Fruit fly (Drosophila melanogaster) whole organism, embryonic: ENCODE data around the gene Nmt.

Source experiments
- Atf-2 ChIP-seq: fragments of 200-800 bp; sonication (Bioruptor generic); optimal IDR thresholded peaks from 2 replicates; lab custom pipeline; 2016; ENCODE audit warnings: missing biosample characterization, missing genetic modification characterization
- Atf3 ChIP-seq: fragments of 200-800 bp; sonication (Bioruptor generic); optimal IDR thresholded peaks from 3 replicates; lab custom pipeline; 2016; ENCODE audit warnings: missing biosample characterization, missing genetic modification characterization
- C15 ChIP-seq: fragments of 200-800 bp; sonication (Bioruptor generic); IDR thresholded peaks from 3 replicates; pipeline ENCODE4 v1.3.6; 2022; ENCODE audit warnings: missing biosample characterization, missing genetic modification characterization
- CG11093 ChIP-seq: fragments of 200-800 bp; sonication (Bioruptor generic); IDR thresholded peaks from 3 replicates; pipeline ENCODE4 v1.3.6; 2022; ENCODE audit warnings: missing biosample characterization, missing genetic modification characterization
- CG11398 ChIP-seq: fragments of 200-800 bp; sonication (Bioruptor generic); optimal IDR thresholded peaks from 2 replicates; lab custom pipeline; 2016; ENCODE audit warnings: missing biosample characterization, missing genetic modification characterization
- CG13123 ChIP-seq: fragments of 200-800 bp; sonication (Bioruptor generic); optimal IDR thresholded peaks from 2 replicates; lab custom pipeline; 2016; ENCODE audit warnings: missing biosample characterization, missing genetic modification characterization
- CG15696 ChIP-seq: fragments of 200-800 bp; sonication (Bioruptor generic); optimal IDR thresholded peaks from 2 replicates; lab custom pipeline; 2019; ENCODE audit warnings: missing biosample characterization, mild to moderate bottlenecking, missing genetic modification characterization, moderate library complexity
- CG16815 ChIP-seq: fragments of 200-800 bp; sonication (Bioruptor generic); optimal IDR thresholded peaks from 3 replicates; lab custom pipeline; 2017; ENCODE audit warnings: missing biosample characterization, mild to moderate bottlenecking, missing genetic modification characterization
- CG17829 ChIP-seq: fragments of 200-800 bp; optimal IDR thresholded peaks from 2 replicates; lab custom pipeline; 2019; ENCODE audit warnings: missing biosample characterization, mild to moderate bottlenecking, missing genetic modification characterization, moderate library complexity
- CG2199 ChIP-seq: fragments of 200-800 bp; sonication (Bioruptor generic); IDR thresholded peaks from 3 replicates; pipeline ENCODE4 v1.3.6; 2022; ENCODE audit warnings: missing biosample characterization, missing genetic modification characterization
- CG30431 ChIP-seq: fragments of 200-800 bp; sonication (Bioruptor generic); optimal IDR thresholded peaks from 2 replicates; lab custom pipeline; 2017; ENCODE audit warnings: missing biosample characterization, missing genetic modification characterization
- CG34376 ChIP-seq: fragments of 200-800 bp; sonication (Bioruptor generic); optimal IDR thresholded peaks from 2 replicates; lab custom pipeline; 2018; ENCODE audit warnings: missing biosample characterization, mild to moderate bottlenecking, missing genetic modification characterization
- CG34422 ChIP-seq: fragments of 200-800 bp; sonication (Bioruptor generic); IDR thresholded peaks from 3 replicates; pipeline ENCODE4 v1.3.6; 2022; ENCODE audit warnings: missing biosample characterization, missing genetic modification characterization
- CG42726 ChIP-seq: fragments of 200-800 bp; sonication (Bioruptor generic); IDR thresholded peaks from 2 replicates; pipeline ENCODE4 v1.3.6; 2022; ENCODE audit warnings: missing biosample characterization, missing genetic modification characterization; ENCODE audit not compliant: partially characterized antibody
- CG4707 ChIP-seq: fragments of 200-800 bp; sonication (Bioruptor generic); optimal IDR thresholded peaks from 2 replicates; lab custom pipeline; 2018; ENCODE audit warnings: missing biosample characterization, mild to moderate bottlenecking, missing genetic modification characterization, moderate library complexity
- CG6765 ChIP-seq: fragments of 200-800 bp; sonication (Bioruptor generic); optimal IDR thresholded peaks from 3 replicates; lab custom pipeline; 2017; ENCODE audit warnings: missing biosample characterization, mild to moderate bottlenecking, missing genetic modification characterization
- CG7745 ChIP-seq: fragments of 200-800 bp; sonication (Bioruptor generic); optimal IDR thresholded peaks from 2 replicates; lab custom pipeline; 2018; ENCODE audit warnings: missing biosample characterization, mild to moderate bottlenecking, missing genetic modification characterization, moderate library complexity
- CkIIα-i1 ChIP-seq: fragments of 200-800 bp; sonication (Bioruptor generic); IDR thresholded peaks from 2 replicates; pipeline ENCODE4 v1.3.6; 2022; ENCODE audit warnings: missing biosample characterization, missing genetic modification characterization
- Deaf1 ChIP-seq: fragments of 200-800 bp; optimal IDR thresholded peaks from 3 replicates; lab custom pipeline; 2019; ENCODE audit warnings: missing biosample characterization, mild to moderate bottlenecking, missing genetic modification characterization, moderate library complexity
- Dfd ChIP-seq, 2 experiments: fragments of >200 bp; optimal IDR thresholded peaks; 2 replicates each; lab custom pipeline; 2017; ENCODE audit warnings: missing biosample characterization in 2 of 2, missing genetic modification characterization in 2 of 2
- Doc2 ChIP-seq: fragments of 200-800 bp; sonication (Bioruptor generic); IDR thresholded peaks from 2 replicates; pipeline ENCODE4 v1.3.6; 2022; ENCODE audit warnings: missing biosample characterization, missing genetic modification characterization
- Ets97D ChIP-seq: fragments of 200-800 bp; sonication (Bioruptor generic); optimal IDR thresholded peaks from 3 replicates; lab custom pipeline; 2016; ENCODE audit warnings: missing biosample characterization, missing genetic modification characterization
- GATAe ChIP-seq: fragments of 200-800 bp; sonication (Bioruptor generic); conservative IDR thresholded peaks from 2 replicates; pipeline ENCODE4 v1.3.6; 2022; ENCODE audit warnings: missing biosample characterization, missing genetic modification characterization
- Lim3 ChIP-seq: fragments of 200-800 bp; sonication (Bioruptor generic); IDR thresholded peaks from 2 replicates; pipeline ENCODE4 v1.3.6; 2022; ENCODE audit warnings: missing biosample characterization, missing genetic modification characterization
- Med ChIP-seq: fragments of 200-800 bp; sonication (Bioruptor generic); peaks from one replicate; lab custom pipeline; 2016; ENCODE audit warnings: missing biosample characterization, missing genetic modification characterization, mild to moderate bottlenecking, inconsistent platforms, moderate library complexity
- Sin3A ChIP-seq: fragments of >200 bp; optimal IDR thresholded peaks from 2 replicates; lab custom pipeline; 2018
- Sry-δ ChIP-seq: fragments of 200-800 bp; sonication (Bioruptor generic); optimal IDR thresholded peaks from 2 replicates; lab custom pipeline; 2016; ENCODE audit warnings: missing biosample characterization, missing genetic modification characterization
- Usf ChIP-seq: fragments of 200-800 bp; sonication (Bioruptor generic); optimal IDR thresholded peaks from 2 replicates; lab custom pipeline; 2017; ENCODE audit warnings: missing genotype, missing biosample characterization, missing genetic modification characterization
- ab ChIP-seq: fragments of 200-800 bp; sonication (Bioruptor generic); optimal IDR thresholded peaks from 2 replicates; lab custom pipeline; 2016; ENCODE audit warnings: missing biosample characterization, missing genetic modification characterization
- bsh ChIP-seq, 2 experiments: fragments of 200-800 bp; sonication (Bioruptor generic); optimal IDR thresholded peaks; 2 replicates each; lab custom pipeline; 2017 to 2018; ENCODE audit warnings: mild to moderate bottlenecking in 2 of 2, missing biosample characterization in 2 of 2, missing genetic modification characterization in 2 of 2, moderate library complexity in 1 of 2
- chinmo ChIP-seq: fragments of 200-800 bp; sonication (Bioruptor generic); IDR thresholded peaks from 4 replicates; pipeline ENCODE4 v1.3.6; 2022; ENCODE audit warnings: missing biosample characterization, missing genetic modification characterization; ENCODE audit not compliant: partially characterized antibody
- dpn ChIP-seq, 2 experiments: fragments of 200-800 bp; sonication (Bioruptor generic); optimal IDR thresholded peaks; 3 replicates each; lab custom pipeline; 2016; ENCODE audit warnings: missing biosample characterization in 2 of 2, missing genetic modification characterization in 2 of 2
- eve ChIP-seq, 2 experiments: fragments of >200 bp; optimal IDR thresholded peaks; 2 replicates each; lab custom pipeline; 2017; ENCODE audit warnings: missing biosample characterization in 2 of 2, missing genetic modification characterization in 2 of 2
- fd64A ChIP-seq: fragments of 200-800 bp; sonication (Bioruptor generic); optimal IDR thresholded peaks from 3 replicates; lab custom pipeline; 2018; ENCODE audit warnings: missing biosample characterization, mild to moderate bottlenecking, missing genetic modification characterization
- ham ChIP-seq: fragments of 200-800 bp; sonication (Bioruptor generic); IDR thresholded peaks from 2 replicates; pipeline ENCODE4 v1.3.6; 2022; ENCODE audit warnings: missing biosample characterization, missing genetic modification characterization
- jigr1 ChIP-seq: fragments of 200-800 bp; sonication (Bioruptor generic); IDR thresholded peaks from 3 replicates; pipeline ENCODE4 v1.3.6; 2022; ENCODE audit warnings: missing biosample characterization, missing genetic modification characterization
- kah ChIP-seq: fragments of 200-800 bp; sonication (Bioruptor generic); optimal IDR thresholded peaks from 2 replicates; lab custom pipeline; 2018; ENCODE audit warnings: missing biosample characterization, mild to moderate bottlenecking, missing genetic modification characterization
- kay ChIP-seq: fragments of 200-800 bp; sonication (Bioruptor generic); optimal IDR thresholded peaks from 2 replicates; lab custom pipeline; 2016; ENCODE audit warnings: missing biosample characterization, missing genetic modification characterization
- knrl ChIP-seq: fragments of 200-800 bp; sonication (Bioruptor generic); IDR thresholded peaks from 3 replicates; pipeline ENCODE4 v1.3.6; 2022; ENCODE audit warnings: missing biosample characterization, missing genetic modification characterization; ENCODE audit not compliant: partially characterized antibody
- salm ChIP-seq: fragments of 200-800 bp; sonication (Bioruptor generic); optimal IDR thresholded peaks from 2 replicates; lab custom pipeline; 2018; ENCODE audit warnings: missing biosample characterization, mild to moderate bottlenecking, missing genetic modification characterization
- sd ChIP-seq: fragments of 200-800 bp; sonication (Bioruptor generic); optimal IDR thresholded peaks from 3 replicates; lab custom pipeline; 2018; ENCODE audit warnings: missing biosample characterization, mild to moderate bottlenecking, missing genetic modification characterization, moderate library complexity
- shn ChIP-seq: fragments of 200-800 bp; sonication (Bioruptor generic); optimal IDR thresholded peaks from 3 replicates; lab custom pipeline; 2016; ENCODE audit warnings: missing biosample characterization, missing genetic modification characterization
- sisA ChIP-seq: fragments of 200-800 bp; sonication (Bioruptor generic); IDR thresholded peaks from 2 replicates; pipeline ENCODE4 v1.3.6; 2022; ENCODE audit warnings: missing biosample characterization, missing genetic modification characterization
- sna ChIP-seq: fragments of 200-800 bp; sonication (Bioruptor generic); IDR thresholded peaks from 2 replicates; pipeline ENCODE4 v1.3.6; 2022; ENCODE audit warnings: missing biosample characterization, missing genetic modification characterization; ENCODE audit not compliant: partially characterized antibody
- sob ChIP-seq: fragments of 200-800 bp; sonication (Bioruptor generic); IDR thresholded peaks from 2 replicates; pipeline ENCODE4 v1.3.6; 2022; ENCODE audit warnings: missing biosample characterization, missing genetic modification characterization
- tap ChIP-seq: fragments of 200-800 bp; optimal IDR thresholded peaks from 3 replicates; lab custom pipeline; 2019; ENCODE audit warnings: missing biosample characterization, mild to moderate bottlenecking, missing genetic modification characterization, moderate library complexity
- tll ChIP-seq, 2 experiments: fragments of 200-800 bp in 1 of 2; fragments of >200 bp in 1 of 2; sonication (Bioruptor generic) in 1 of 2; optimal IDR thresholded peaks; 2 replicates each; lab custom pipeline; 2017 to 2019; ENCODE audit warnings: missing biosample characterization in 2 of 2, missing genetic modification characterization in 2 of 2, mild to moderate bottlenecking in 1 of 2, moderate library complexity in 1 of 2
- vnd ChIP-seq: fragments of 200-800 bp; sonication (Bioruptor generic); IDR thresholded peaks from 3 replicates; pipeline ENCODE4 v1.3.6; 2022; ENCODE audit warnings: missing biosample characterization, missing genetic modification characterization; ENCODE audit not compliant: partially characterized antibody

The Nmt gene

DNA sequence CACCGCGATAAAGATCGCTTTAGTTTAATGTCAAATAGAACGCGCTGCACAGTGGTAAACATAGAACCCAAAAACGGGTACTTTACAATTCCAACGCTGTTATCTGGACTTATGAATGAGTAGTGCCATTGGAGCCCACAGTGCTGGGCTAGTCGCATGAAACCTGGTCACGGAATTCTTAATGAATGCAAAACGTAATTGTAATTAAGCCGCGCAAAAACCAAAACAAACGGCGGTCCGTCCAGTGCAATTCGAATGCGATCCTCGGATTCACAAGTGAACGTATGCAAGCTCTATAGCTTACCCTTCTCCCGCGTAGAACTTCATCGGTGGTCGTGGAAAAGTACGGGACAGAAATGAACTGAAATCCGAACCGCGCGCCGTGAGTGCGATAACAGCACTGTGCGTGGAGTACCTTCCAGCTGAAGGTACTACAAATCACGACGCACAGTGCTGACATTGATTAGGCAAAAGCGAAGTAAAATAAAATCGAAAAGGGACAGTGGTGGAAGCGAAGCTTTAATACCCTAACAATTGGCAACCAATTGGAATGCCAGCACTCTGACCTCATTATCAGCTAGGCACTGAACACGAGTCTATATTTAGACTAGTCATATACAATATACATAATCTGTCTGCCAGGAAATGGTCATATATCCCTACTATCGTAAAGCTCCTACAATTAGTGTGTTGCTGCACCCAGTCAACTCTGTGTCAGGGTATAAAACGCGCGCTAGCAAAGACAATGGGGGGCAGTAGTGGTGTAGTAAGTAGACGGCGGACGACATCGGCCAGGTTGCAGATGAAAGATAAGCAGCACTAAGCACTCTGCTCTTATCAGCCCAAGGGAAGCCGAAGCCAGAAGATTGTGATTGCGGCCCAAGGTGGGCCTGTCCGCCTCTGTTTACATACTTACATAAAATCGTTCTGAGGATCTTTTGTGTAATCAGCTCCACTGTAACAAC, 7.3 kb upstream of the Nmt start (continued):
- TF ChIP-seq CkIIα-i1 (GFP tag; lab: Robert Waterston, UW) (no peak), chinmo (0 out of 4 replicates have a peak, but pooled peaks have one; percentile 41), sna (GFP tag; lab: Robert Waterston, UW) (no peak), CG13123 (GFP tag; lab: Kevin White, UChicago) (no peak), CG17829 (peak; percentile 32), CG11398 (GFP tag; lab: Kevin White, UChicago) (peak; percentile 46), CG30431 (GFP tag; lab: Kevin White, UChicago) (no peak), CG34422 (GFP tag; lab: Robert Waterston, UW) (peak; percentile 54; the same call in 2 of the 3 replicates), fd64A (peak; percentile 5), Deaf1 (tag; lab: Kevin White, UChicago) (peak; percentile 23), Atf3 (GFP tag; lab: Kevin White, UChicago) (peak; percentile 59), jigr1 (GFP tag; lab: Robert Waterston, UW) (no peak), dpn (GFP tag; optimal IDR thresholded peaks at IDR 0.05; lab: Kevin White, UChicago) (peak; percentile 38 to 48), kay (GFP tag; lab: Kevin White, UChicago) (peak; percentile 43), Doc2 (GFP tag; lab: Robert Waterston, UW) (0 out of 2 replicates have a peak, but pooled peaks have one; percentile 32), Dfd (GFP tag; optimal IDR thresholded peaks at IDR 0.05; lab: Kevin White, UChicago) (no peak), CG2199 (GFP tag; lab: Robert Waterston, UW) (no peak), bsh (GFP tag; optimal IDR thresholded peaks at IDR 0.05; lab: Kevin White, UChicago) (peak in 1 of 2 experiments; percentile 34), sisA (GFP tag; lab: Robert Waterston, UW) (peak; percentile 44; the same call in 1 of the 2 replicates), Sry-δ (peak; percentile 21), Lim3 (GFP tag; lab: Robert Waterston, UW) (no peak), CG16815 (GFP tag; lab: Kevin White, UChicago) (no peak), CG15696 (tag; lab: Kevin White, UChicago) (no peak), Sin3A (no peak), kah (no peak), CG4707 (GFP tag; lab: Kevin White, UChicago) (no peak), tll (GFP tag; optimal IDR thresholded peaks at IDR 0.05; lab: Kevin White, UChicago) (no peak), CG42726 (GFP tag; lab: Robert Waterston, UW) (no peak), vnd (GFP tag; lab: Robert Waterston, UW) (no peak), sd (tag; lab: Kevin White, UChicago) (peak; percentile 43), ab (GFP tag; lab: Kevin White, UChicago) (no peak), Ets97D (peak; percentile 5), Usf (no peak), CG11093 (GFP tag; lab: Robert Waterston, UW) (no peak), ham (GFP tag; lab: Robert Waterston, UW) (0 out of 2 replicates have a peak, but pooled peaks have one; percentile 25), eve (GFP tag; optimal IDR thresholded peaks at IDR 0.05; lab: Kevin White, UChicago) (no peak), C15 (GFP tag; lab: Robert Waterston, UW) (no peak), knrl (GFP tag; lab: Robert Waterston, UW) (no peak), GATAe (GFP tag; lab: Robert Waterston, UW) (peak; percentile 71; the same call in 1 of the 2 replicates), salm (tag; lab: Kevin White, UChicago) (no peak), Atf-2 (GFP tag; lab: Kevin White, UChicago) (peak; percentile 69), CG6765 (peak; percentile 4), tap (tag; lab: Kevin White, UChicago) (peak; percentile 31), CG34376 (GFP tag; lab: Kevin White, UChicago) (peak; percentile 97), shn (GFP tag; lab: Kevin White, UChicago) (peak; percentile 65), CG7745 (tag; lab: Kevin White, UChicago) (no peak), Med (GFP tag; lab: Kevin White, UChicago) (peak; percentile 84), sob (GFP tag; lab: Robert Waterston, UW) (peak; percentile 42; the same call in 1 of the 2 replicates)
